Worm (Caenorhabditis elegans) whole organism, young adult: Measurements from ENCODE around the gene gss-1.
"Not testable (repeated sequence)": the region's sequence is repeated elsewhere in the genome, so short reads cannot be mapped to it uniquely, and the experiment has no call there.

Source experiments
- B0019.2 ChIP-seq: fragments of 200-800 bp; sonication (Bioruptor generic); conservative IDR thresholded peaks from 2 replicates; pipeline ENCODE4 v1.3.6; 2022; ENCODE audit warnings: missing genetic modification reagents, missing genetic modification characterization, missing compliant biosample characterization
- B0035.1 ChIP-seq: sonication (generic microtip); optimal IDR thresholded peaks from 2 replicates; lab custom pipeline; 2016; ENCODE audit warnings: missing genetic modification characterization, mild to moderate bottlenecking, missing compliant biosample characterization, missing genotype, missing genetic modification reagents
- F22D6.2 ChIP-seq: sonication (generic microtip); optimal IDR thresholded peaks from 2 replicates; lab custom pipeline; 2016; ENCODE audit warnings: mild to moderate bottlenecking, missing genetic modification characterization, missing compliant biosample characterization
- F49E8.2 ChIP-seq: sonication (generic microtip); optimal IDR thresholded peaks from 3 replicates; lab custom pipeline; 2017; ENCODE audit warnings: missing genetic modification characterization, mild to moderate bottlenecking, missing compliant biosample characterization, antibody characterized with exemption, moderate library complexity; ENCODE audit not compliant: insufficient read depth
- Y53G8AR.9 ChIP-seq: fragments of 200-800 bp; sonication (Bioruptor generic); conservative IDR thresholded peaks from 2 replicates; pipeline ENCODE4 v1.3.6; 2022; ENCODE audit warnings: missing genetic modification reagents, missing genetic modification characterization, missing compliant biosample characterization
- ama-1 ChIP-seq, 3 experiments: fragments of 150-350 bp in 1 of 3; sonication (generic microtip) in 2 of 3; optimal IDR thresholded peaks; 2 replicates each; lab custom pipeline; 2014 to 2018; ENCODE audit warnings: missing biosample characterization in 2 of 3, missing genetic modification characterization in 2 of 3, missing genetic modification reagents in 2 of 3
- aptf-2 ChIP-seq: fragments of 200-800 bp; sonication (Bioruptor generic); conservative IDR thresholded peaks from 2 replicates; pipeline ENCODE4 v1.3.6; 2022; ENCODE audit warnings: missing genetic modification reagents, missing genetic modification characterization, missing compliant biosample characterization
- aptf-3 ChIP-seq: fragments of 200-800 bp; sonication (Bioruptor generic); IDR thresholded peaks from 2 replicates; pipeline ENCODE4 v1.3.6; 2022; ENCODE audit warnings: missing genetic modification characterization, missing compliant biosample characterization
- cebp-1 ChIP-seq, 2 experiments: fragments of 200-800 bp in 1 of 2; sonication (Bioruptor generic) in 1 of 2; sonication (generic microtip) in 1 of 2; IDR thresholded peaks in 1 of 2; optimal IDR thresholded peaks in 1 of 2; 2 replicates each; pipeline versions ENCODE4 v1.3.6 to Lab custom; 2017 to 2022; ENCODE audit warnings: missing compliant biosample characterization in 2 of 2, missing genetic modification characterization in 2 of 2, mild to moderate bottlenecking in 1 of 2, missing genetic modification reagents in 1 of 2, moderate library complexity in 1 of 2
- cebp-2 ChIP-seq: fragments of 200-800 bp; sonication (Bioruptor generic); IDR thresholded peaks from 2 replicates; pipeline ENCODE4 v1.3.6; 2022; ENCODE audit warnings: missing genetic modification characterization, missing compliant biosample characterization
- ceh-27 ChIP-seq: fragments of 200-800 bp; sonication (Bioruptor generic); optimal IDR thresholded peaks from 2 replicates; lab custom pipeline; 2018; ENCODE audit warnings: mild to moderate bottlenecking, missing genetic modification characterization, moderate library complexity, missing compliant biosample characterization
- ceh-40 ChIP-seq: fragments of 200-800 bp; sonication (Bioruptor generic); IDR thresholded peaks from 2 replicates; pipeline ENCODE4 v1.3.6; 2022; ENCODE audit warnings: missing genetic modification characterization, missing compliant biosample characterization
- die-1 ChIP-seq: sonication (generic microtip); optimal IDR thresholded peaks from 2 replicates; lab custom pipeline; 2016; ENCODE audit warnings: missing genotype, mild to moderate bottlenecking, missing genetic modification characterization, missing compliant biosample characterization
- dox-1 ChIP-seq: fragments of 200-800 bp; sonication (Bioruptor generic); IDR thresholded peaks from 2 replicates; pipeline ENCODE4 v1.3.6; 2022; ENCODE audit warnings: missing genetic modification reagents, missing genetic modification characterization, missing compliant biosample characterization
- ekl-4 ChIP-seq: fragments of 200-800 bp; sonication (Bioruptor generic); IDR thresholded peaks from 2 replicates; pipeline ENCODE4 v1.3.6; 2022; ENCODE audit warnings: missing genetic modification reagents, missing genetic modification characterization, missing compliant biosample characterization
- fkh-3 ChIP-seq: sonication (generic microtip); optimal IDR thresholded peaks from 2 replicates; lab custom pipeline; 2016; ENCODE audit warnings: mild to moderate bottlenecking, missing genetic modification characterization, missing compliant biosample characterization
- hmg-1.2 ChIP-seq: fragments of 200-800 bp; sonication (Bioruptor generic); IDR thresholded peaks from 2 replicates; pipeline ENCODE4 v1.3.6; 2022; ENCODE audit warnings: missing genetic modification reagents, missing genetic modification characterization, missing compliant biosample characterization
- hmg-20 ChIP-seq: fragments of 200-800 bp; sonication (Bioruptor generic); IDR thresholded peaks from 2 replicates; pipeline ENCODE4 v1.3.6; 2022; ENCODE audit warnings: missing genetic modification reagents, missing genetic modification characterization, missing compliant biosample characterization
- lag-1 ChIP-seq: fragments of 200-800 bp; sonication (Bioruptor generic); IDR thresholded peaks from 2 replicates; pipeline ENCODE4 v1.3.6; 2022; ENCODE audit warnings: missing genetic modification reagents, missing genetic modification characterization, missing compliant biosample characterization
- lir-1 ChIP-seq: fragments of 200-800 bp; sonication (Bioruptor generic); conservative IDR thresholded peaks from 2 replicates; pipeline ENCODE4 v1.3.6; 2022; ENCODE audit warnings: missing genetic modification reagents, missing genetic modification characterization, missing compliant biosample characterization
- mxl-1 ChIP-seq: sonication (generic microtip); optimal IDR thresholded peaks from 2 replicates; lab custom pipeline; 2016; ENCODE audit warnings: missing genetic modification characterization, missing compliant biosample characterization
- nfya-1 ChIP-seq: sonication (generic microtip); optimal IDR thresholded peaks from 2 replicates; lab custom pipeline; 2017; ENCODE audit warnings: antibody characterized with exemption, missing compliant biosample characterization, missing genetic modification characterization, borderline replicate concordance; ENCODE audit not compliant: insufficient read depth
- nhr-27 ChIP-seq: fragments of 200-800 bp; sonication (Bioruptor generic); optimal IDR thresholded peaks from 2 replicates; lab custom pipeline; 2018; ENCODE audit warnings: mild to moderate bottlenecking, missing genetic modification characterization, moderate library complexity, missing compliant biosample characterization
- nhr-90 ChIP-seq: sonication (generic microtip); optimal IDR thresholded peaks from 2 replicates; lab custom pipeline; 2016; ENCODE audit warnings: missing genotype, mild to moderate bottlenecking, missing genetic modification characterization, missing compliant biosample characterization
- pbrm-1 ChIP-seq: fragments of 200-800 bp; sonication (Bioruptor generic); IDR thresholded peaks from 2 replicates; pipeline ENCODE4 v1.3.6; 2022; ENCODE audit warnings: missing genetic modification reagents, missing genetic modification characterization, missing compliant biosample characterization
- pha-4 ChIP-seq: fragments of 150-350 bp; sonication (generic microtip); optimal IDR thresholded peaks from 2 replicates; lab custom pipeline; 2014; ENCODE audit warnings: missing biosample characterization, missing genetic modification reagents, missing genetic modification characterization
- rcor-1 ChIP-seq: fragments of 200-800 bp; sonication (Bioruptor generic); IDR thresholded peaks from 2 replicates; pipeline ENCODE4 v1.3.6; 2022; ENCODE audit warnings: missing genetic modification reagents, missing genetic modification characterization, missing compliant biosample characterization
- snpc-1.1 ChIP-seq: sonication (generic microtip); optimal IDR thresholded peaks from 2 replicates; lab custom pipeline; 2017; ENCODE audit warnings: missing genetic modification characterization, mild to moderate bottlenecking, missing compliant biosample characterization, antibody characterized with exemption, moderate library complexity, missing genotype, missing genetic modification reagents; ENCODE audit not compliant: insufficient read depth
- zim-3 ChIP-seq: sonication (generic microtip); optimal IDR thresholded peaks from 2 replicates; lab custom pipeline; 2017; ENCODE audit warnings: mild to moderate bottlenecking, missing genetic modification characterization, moderate library complexity, missing compliant biosample characterization

The gss-1 gene

ce11 chrII:9461881-9462280, 45.6 kb upstream of the gss-1 start, which contains the start of gene chil-21:
chil-21 (minus strand) TSS chrII:9461981.
- TF ChIP-seq pbrm-1, lir-1, aptf-2 (GFP tag; lab: Robert Waterston, UW): not testable (repeated sequence)

- TF ChIP-seq ceh-27 (GFP tag; lab: Kevin White, UChicago); nfya-1; aptf-2 (GFP tag; lab: Robert Waterston, UW): not testable (repeated sequence)
Measured at ce11 chrII:9459462-9459861, 43.2 kb upstream of the gss-1 start, which contains the start of gene R09D1.14. R09D1.14 (minus strand) TSS chrII:9459562.

- TF ChIP-seq cebp-2 (GFP tag; lab: Robert Waterston, UW): no peak
- no peak for TF ChIP-seq Y53G8AR.9 (GFP tag; lab: Robert Waterston, UW)
- TF ChIP-seq zim-3: no peak
- no peak for TF ChIP-seq lir-1 (GFP tag; lab: Robert Waterston, UW)
- no peak for TF ChIP-seq rcor-1 (GFP tag; lab: Robert Waterston, UW)
- no peak for TF ChIP-seq pha-4 (tag; lab: Kevin White, UChicago)
- TF ChIP-seq nhr-90 (tag; lab: Kevin White, UChicago): no peak
- no peak for TF ChIP-seq lag-1 (GFP tag; lab: Robert Waterston, UW)
- TF ChIP-seq ceh-40: no peak
- TF ChIP-seq F49E8.2: no peak
Measured at ce11 chrII:9454304-9454703, 38.1 kb upstream of the gss-1 start, which contains the start of gene chil-19. chil-19 (minus strand) TSS chrII:9454404.

- TF ChIP-seq dox-1 (GFP tag; lab: Robert Waterston, UW); F22D6.2; cebp-1 (GFP tag; IDR thresholded peaks at IDR 0.05; lab: Robert Waterston, UW); cebp-1 (tag; optimal IDR thresholded peaks at IDR 0.05; lab: Kevin White, UChicago): not testable (repeated sequence)
Measured at ce11 chrII:9452172-9452571, 35.9 kb upstream of the gss-1 start, which contains the start of gene R09D1.12. R09D1.12 (minus strand) TSS chrII:9452272.

ce11 chrII:9447965-9448364, 31.7 kb upstream of the gss-1 start, which contains the start of gene chil-18:
chil-18 (plus strand) TSS chrII:9448265.
- TF ChIP-seq ama-1 (optimal IDR thresholded peaks at IDR 0.05; lab: Kevin White, UChicago) (no peak), ama-1 (GFP tag; optimal IDR thresholded peaks at IDR 0.05; lab: Kevin White, UChicago) (no peak), mxl-1 (tag; lab: Kevin White, UChicago) (no peak), B0035.1 (no peak), B0019.2 (GFP tag; lab: Robert Waterston, UW) (no peak), hmg-1.2 (GFP tag; lab: Robert Waterston, UW) (no peak), die-1 (tag; lab: Kevin White, UChicago) (no peak), nhr-27 (tag; lab: Kevin White, UChicago) (no peak), lir-1 (GFP tag; lab: Robert Waterston, UW) (no peak), pha-4 (tag; lab: Kevin White, UChicago) (no peak), fkh-3 (no peak), aptf-3 (GFP tag; lab: Robert Waterston, UW) (no peak), ekl-4 (GFP tag; lab: Robert Waterston, UW) (no peak), nhr-90 (tag; lab: Kevin White, UChicago) (no peak), hmg-20 (GFP tag; lab: Robert Waterston, UW) (no peak), snpc-1.1 (tag; lab: Kevin White, UChicago) (no peak)
